Worm (Caenorhabditis elegans): ENCODE data around the gene htp-1.

- no peak for TF ChIP-seq W03F9.2 (tag; optimal IDR thresholded peaks at IDR 0.05)
- no peak for TF ChIP-seq him-1 (tag; optimal IDR thresholded peaks at IDR 0.05)
- no peak for TF ChIP-seq dao-5 (tag; optimal IDR thresholded peaks at IDR 0.05)
These were observed 23.5 kb downstream of the htp-1 start for ce11 chrIV:5367899-5368298.
